Worm (Caenorhabditis elegans): ENCODE measurements around the gene F35B12.10.

DNA sequence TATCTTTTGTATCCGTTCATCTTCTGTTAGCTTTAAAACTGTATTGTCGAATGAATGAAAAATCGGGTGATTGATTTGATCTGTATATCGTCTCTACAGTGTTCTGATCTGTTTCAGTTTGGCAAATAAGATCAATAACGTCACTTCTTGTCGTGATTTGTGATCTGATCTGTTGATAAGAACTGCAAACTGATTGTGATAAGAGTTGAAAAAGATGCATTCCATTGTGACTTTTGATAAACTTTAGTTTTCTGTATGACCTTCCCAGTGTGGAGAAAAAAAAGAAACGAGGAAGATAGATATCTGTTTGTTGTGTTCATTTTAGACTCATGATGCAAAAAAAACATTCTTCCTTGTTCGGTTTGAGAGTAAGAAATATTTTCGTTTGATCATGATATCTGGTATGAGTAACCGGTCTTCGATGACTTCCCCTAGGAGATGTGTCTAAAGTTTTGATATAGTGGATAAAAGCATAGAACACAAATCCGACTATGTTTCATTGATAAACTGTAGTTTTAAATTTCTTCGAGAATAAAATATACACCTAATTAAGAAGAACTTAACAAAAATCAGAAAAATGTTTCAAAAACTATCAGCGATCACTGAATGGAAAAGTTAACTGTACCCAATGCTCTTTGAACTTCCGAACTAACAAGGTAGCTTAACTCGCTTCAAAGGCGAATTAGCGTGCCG lies 14.1 kb downstream of the F35B12.10 start:
- TF ChIP-seq med-1 (GFP tag; optimal IDR thresholded peaks at IDR 0.05; ENCODE audit: insufficient read depth), result no peak
- TF ChIP-seq T22C8.4 (GFP tag; IDR thresholded peaks at IDR 0.05), result no peak
